Worm (Caenorhabditis elegans): Measurements from ENCODE around the gene srj-50.

ce11 chrV:2884411-2884810, 51.6 kb downstream of the srj-50 start, which contains the start of gene sre-24:
- TF ChIP-seq unc-62 (GFP tag; optimal IDR thresholded peaks at IDR 0.05 in 1 of 2), result no peak
- TF ChIP-seq unc-62 (tag; optimal IDR thresholded peaks at IDR 0.05), result no peak
- no peak for TF ChIP-seq ceh-82 (tag; optimal IDR thresholded peaks at IDR 0.05)
- no peak for TF ChIP-seq mep-1 (tag; optimal IDR thresholded peaks at IDR 0.05)
- TF ChIP-seq gei-8 (GFP tag; optimal IDR thresholded peaks at IDR 0.05), result no peak
- no peak for TF ChIP-seq nhr-76 (tag; optimal IDR thresholded peaks at IDR 0.05)
- TF ChIP-seq vab-7 (GFP tag; IDR thresholded peaks at IDR 0.05), result no peak
- no peak for TF ChIP-seq Y105C5A.15 (GFP tag; IDR thresholded peaks at IDR 0.05)
- no peak for TF ChIP-seq mdl-1 (tag; optimal IDR thresholded peaks at IDR 0.05)
- TF ChIP-seq aly-2 (tag; optimal IDR thresholded peaks at IDR 0.05), result no peak
- no peak for TF ChIP-seq ama-1 (optimal IDR thresholded peaks at IDR 0.05)
- TF ChIP-seq lin-13 (GFP tag; optimal IDR thresholded peaks at IDR 0.05), result no peak
- no peak for TF ChIP-seq fkh-10 (GFP tag; optimal IDR thresholded peaks at IDR 0.05)
- TF ChIP-seq nhr-77 (tag; optimal IDR thresholded peaks at IDR 0.05), result no peak
- TF ChIP-seq skn-1 (tag; optimal IDR thresholded peaks at IDR 0.05), result no peak
